Worm (Caenorhabditis elegans) whole organism, midembryonic: ENCODE data around the gene C33F10.4.

Source experiments
- cog-1 ChIP-seq: sonication (generic microtip); optimal IDR thresholded peaks from 2 replicates; lab custom pipeline; 2016; ENCODE audit warnings: missing genetic modification characterization, missing compliant biosample characterization
- med-1 ChIP-seq: sonication (generic microtip); optimal IDR thresholded peaks from 2 replicates; lab custom pipeline; 2017; ENCODE audit warnings: missing genetic modification characterization, mild to moderate bottlenecking, missing compliant biosample characterization, antibody characterized with exemption, missing genetic modification reagents; ENCODE audit not compliant: insufficient read depth
- ref-1 ChIP-seq: fragments of 200-800 bp; sonication (Bioruptor generic); conservative IDR thresholded peaks from 2 replicates; pipeline ENCODE4 v1.3.6; 2022; ENCODE audit warnings: missing genetic modification reagents, missing genetic modification characterization, missing compliant biosample characterization
- tab-1 ChIP-seq: fragments of 200-800 bp; sonication (Bioruptor generic); IDR thresholded peaks from 2 replicates; pipeline ENCODE4 v1.3.6; 2022; ENCODE audit warnings: missing genetic modification characterization, missing compliant biosample characterization
- ztf-29 ChIP-seq: fragments of 200-800 bp; sonication (Bioruptor generic); IDR thresholded peaks from 2 replicates; pipeline ENCODE4 v1.3.6; 2022; ENCODE audit warnings: missing genetic modification reagents, missing genetic modification characterization, missing compliant biosample characterization

ce11 chrII:4761020-4761419 lies 34.5 kb upstream of the C33F10.4 start:
- TF ChIP-seq cog-1 (tag; lab: Kevin White, UChicago), result no peak
- TF ChIP-seq ref-1 (GFP tag; lab: Robert Waterston, UW), result no peak
- no peak for TF ChIP-seq ztf-29
- TF ChIP-seq tab-1 (GFP tag; lab: Robert Waterston, UW), result no peak
- no peak for TF ChIP-seq med-1 (GFP tag; lab: Kevin White, UChicago)
